Fruit fly (Drosophila melanogaster): Measurements from ENCODE around the gene Hipk.

The Hipk gene

DNA sequence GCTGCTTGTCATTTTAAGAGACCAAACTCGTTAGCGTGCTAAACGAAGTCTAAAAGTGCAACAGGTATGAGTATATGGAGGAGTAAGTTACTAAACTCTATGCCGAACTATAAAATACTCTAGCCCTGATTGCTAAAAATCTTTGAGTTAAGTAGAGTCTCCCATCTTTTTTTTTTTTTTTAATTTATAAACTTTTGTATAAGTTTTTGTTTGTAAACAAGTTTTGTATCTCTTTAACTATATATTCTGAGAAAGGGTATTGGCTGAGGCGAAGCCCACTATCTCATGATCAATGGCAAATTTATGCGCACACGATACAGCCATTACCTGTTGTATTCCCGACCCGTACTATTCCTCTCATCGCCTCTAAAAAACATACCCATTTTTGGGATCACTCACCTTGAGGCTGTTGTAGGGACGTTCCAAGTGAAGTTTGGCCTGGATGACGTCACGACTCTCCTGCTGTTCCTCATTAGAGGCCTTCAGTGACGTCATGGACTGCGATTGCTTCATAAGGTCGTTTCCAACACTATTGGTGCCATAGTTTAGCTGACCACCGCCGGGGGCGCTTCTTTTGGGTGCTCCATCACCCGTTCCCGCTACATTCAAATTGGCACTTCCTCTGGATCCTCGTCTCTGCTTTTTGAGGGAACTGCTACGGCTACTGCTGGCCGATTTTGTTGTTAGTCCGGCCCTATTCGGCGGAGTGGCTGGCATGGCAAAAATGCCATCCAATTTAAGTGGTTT lies 35.1 kb upstream of the Hipk start:
- TF ChIP-seq Adf1 (GFP tag; IDR thresholded peaks at IDR 0.05) (no peak), CG2678 (tag; optimal IDR thresholded peaks at IDR 0.05) (no peak), Hr3 (GFP tag; optimal IDR thresholded peaks at IDR 0.05) (no peak), CG12104 (GFP tag; optimal IDR thresholded peaks at IDR 0.05) (no peak), cg (GFP tag; optimal IDR thresholded peaks at IDR 0.05) (no peak), CG9609 (GFP tag; optimal IDR thresholded peaks at IDR 0.05) (no peak), slbo (GFP tag; IDR thresholded peaks at IDR 0.05) (no peak), repo (GFP tag; optimal IDR thresholded peaks at IDR 0.05) (no peak), CG17361 (GFP tag; IDR thresholded peaks at IDR 0.05) (no peak), CG7556 (GFP tag; optimal IDR thresholded peaks at IDR 0.05) (no peak), Xrp1 (GFP tag; IDR thresholded peaks at IDR 0.05) (no peak), Hr39 (optimal IDR thresholded peaks at IDR 0.05) (no peak), TFAM (GFP tag; optimal IDR thresholded peaks at IDR 0.05) (no peak), usp (GFP tag; optimal IDR thresholded peaks at IDR 0.05) (no peak), Max (GFP tag; optimal IDR thresholded peaks at IDR 0.05) (no peak), CG16863 (GFP tag; optimal IDR thresholded peaks at IDR 0.05) (no peak), CG11723 (GFP tag; optimal IDR thresholded peaks at IDR 0.05) (no peak), gce (GFP tag; IDR thresholded peaks at IDR 0.05) (no peak), Atf6 (GFP tag; IDR thresholded peaks at IDR 0.05) (no peak), HLH54F (GFP tag; optimal IDR thresholded peaks at IDR 0.05) (no peak), CG6765 (GFP tag; optimal IDR thresholded peaks at IDR 0.05) (no peak), CG9876 (GFP tag; optimal IDR thresholded peaks at IDR 0.05) (no peak), dati (GFP tag; IDR thresholded peaks at IDR 0.05) (no peak), kni (GFP tag; optimal IDR thresholded peaks at IDR 0.05) (no peak), Scr (GFP tag; IDR thresholded peaks at IDR 0.05; ENCODE audit: partially characterized antibody) (0 out of 2 replicates have a peak, but pooled peaks have one; percentile 11), CG7357 (GFP tag; IDR thresholded peaks at IDR 0.05) (no peak), bowl (GFP tag; IDR thresholded peaks at IDR 0.05) (no peak), D19A (tag; optimal IDR thresholded peaks at IDR 0.05) (peak; percentile 40), Opbp (GFP tag; IDR thresholded peaks at IDR 0.05; ENCODE audit: partially characterized antibody) (peak; percentile 51; the same call in 1 of the 3 replicates), pan (optimal IDR thresholded peaks at IDR 0.05) (no peak), pan (GFP tag; optimal IDR thresholded peaks at IDR 0.05 in 1 of 2, IDR thresholded peaks at IDR 0.05 in 1 of 2) (no peak), ci (GFP tag; IDR thresholded peaks at IDR 0.05) (no peak), CG1603 (tag; optimal IDR thresholded peaks at IDR 0.05) (no peak), chn (GFP tag; optimal IDR thresholded peaks at IDR 0.05) (no peak), Lim3 (GFP tag; IDR thresholded peaks at IDR 0.05) (no peak), CG2202 (tag; optimal IDR thresholded peaks at IDR 0.05) (no peak), CG12744 (GFP tag; optimal IDR thresholded peaks at IDR 0.05) (no peak), CG2129 (GFP tag; IDR thresholded peaks at IDR 0.05; ENCODE audit: partially characterized antibody) (no peak), lilli (GFP tag; optimal IDR thresholded peaks at IDR 0.05) (no peak), zfh1 (GFP tag; IDR thresholded peaks at IDR 0.05) (0 out of 3 replicates have a peak, but pooled peaks have one; percentile 38), nerfin-1 (tag; optimal IDR thresholded peaks at IDR 0.05) (no peak), Antp (GFP tag; optimal IDR thresholded peaks at IDR 0.05) (no peak), CG8290 (GFP tag; optimal IDR thresholded peaks at IDR 0.05) (peak; percentile 0), CG8290 (tag; optimal IDR thresholded peaks at IDR 0.05) (no peak), inv (GFP tag; IDR thresholded peaks at IDR 0.05; ENCODE audit: partially characterized antibody) (no peak), Doc2 (GFP tag; IDR thresholded peaks at IDR 0.05) (no peak), stwl (tag; optimal IDR thresholded peaks at IDR 0.05) (peak; percentile 97), nerfin-2 (GFP tag; IDR thresholded peaks at IDR 0.05; ENCODE audit: partially characterized antibody) (peak; percentile 41), Ptx1 (GFP tag; IDR thresholded peaks at IDR 0.05) (no peak), CG16813 (GFP tag; IDR thresholded peaks at IDR 0.05; ENCODE audit: partially characterized antibody) (peak; percentile 42; the same call in 2 of the 3 replicates), luna (GFP tag; optimal IDR thresholded peaks at IDR 0.05) (no peak), CG11560 (tag; IDR thresholded peaks at IDR 0.05) (no peak)

Measured in whole organism, embryonic.